Worm (Caenorhabditis elegans) whole organism, L1 larva: ENCODE data around the gene srd-26.

Experiments
- ceh-82 ChIP-seq, 3 experiments: fragments of 150-350 bp in 1 of 3; sonication (generic microtip) in 2 of 3; optimal IDR thresholded peaks; 2 replicates each; lab custom pipeline; 2014 to 2017; ENCODE audit warnings: missing biosample characterization in 3 of 3, missing genetic modification characterization in 3 of 3
- fkh-4 ChIP-seq: sonication (generic microtip); optimal IDR thresholded peaks from 2 replicates; lab custom pipeline; 2016; ENCODE audit warnings: missing compliant biosample characterization, missing genetic modification characterization, borderline replicate concordance
- nhr-76 ChIP-seq: sonication (generic microtip); optimal IDR thresholded peaks from 2 replicates; lab custom pipeline; 2017; ENCODE audit warnings: missing biosample characterization, missing genetic modification characterization
- unc-130 ChIP-seq: fragments of 150-350 bp; optimal IDR thresholded peaks from 2 replicates; lab custom pipeline; 2017; ENCODE audit warnings: missing biosample characterization, missing genetic modification characterization, inconsistent platforms
- ztf-11 ChIP-seq, 2 experiments: sonication (generic microtip); optimal IDR thresholded peaks; 2 replicates each; lab custom pipeline; 2016 to 2017; ENCODE audit warnings: missing genetic modification characterization in 2 of 2, missing biosample characterization in 1 of 2, missing compliant biosample characterization in 1 of 2

DNA sequence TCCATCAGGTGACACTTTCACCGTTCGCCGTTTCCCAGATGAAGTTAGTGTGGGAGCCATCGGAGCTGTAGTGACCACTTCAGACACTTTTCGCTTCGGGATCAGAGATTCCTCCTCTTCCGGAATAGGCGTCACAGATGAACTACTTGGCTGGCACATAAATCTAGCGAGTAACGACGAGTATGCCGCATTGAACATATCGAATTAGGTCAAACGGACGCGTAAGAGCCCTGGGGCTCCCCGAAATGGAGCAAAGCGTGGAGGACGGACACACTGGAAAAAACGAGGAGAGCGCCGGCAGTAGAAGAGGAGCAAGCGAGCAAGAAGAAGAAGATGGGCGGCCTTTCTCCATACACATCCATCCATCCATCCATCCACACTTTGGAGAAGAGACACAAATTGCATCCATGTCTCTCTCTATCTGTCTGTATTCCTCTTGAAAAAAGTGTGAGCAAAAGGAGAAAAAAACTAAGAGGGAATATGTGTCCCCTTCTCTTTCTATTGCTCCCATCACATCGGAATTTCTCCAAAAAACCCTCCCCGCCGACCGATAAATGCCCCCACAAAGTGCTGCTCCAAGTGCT lies 36.4 kb downstream of the srd-26 start:
- no peak for TF ChIP-seq fkh-4 (tag; lab: Kevin White, UChicago)
- TF ChIP-seq ztf-11 (tag; optimal IDR thresholded peaks at IDR 0.05; lab: Kevin White, UChicago): no peak
- TF ChIP-seq unc-130: no peak
- TF ChIP-seq nhr-76: no peak
- TF ChIP-seq ceh-82 (tag; optimal IDR thresholded peaks at IDR 0.05; lab: Kevin White, UChicago): peak in 1 of 3 experiments; percentile 27
